Fruit fly (Drosophila melanogaster) whole organism, embryonic: Measurements from ENCODE around the gene Pcyt1.

Experiments
- Adf1 ChIP-seq: fragments of 200-800 bp; sonication (Bioruptor generic); IDR thresholded peaks from 2 replicates; pipeline ENCODE4 v1.3.6; 2022; ENCODE audit warnings: missing biosample characterization, missing genetic modification characterization
- Atf-2 ChIP-seq: fragments of 200-800 bp; sonication (Bioruptor generic); optimal IDR thresholded peaks from 2 replicates; lab custom pipeline; 2016; ENCODE audit warnings: missing biosample characterization, missing genetic modification characterization
- Bteb2 ChIP-seq: fragments of 200-800 bp; sonication (Bioruptor generic); optimal IDR thresholded peaks from 2 replicates; lab custom pipeline; 2016; ENCODE audit warnings: missing biosample characterization, missing genetic modification characterization
- CG10209 ChIP-seq: fragments of 200-800 bp; sonication (Bioruptor generic); optimal IDR thresholded peaks from 3 replicates; lab custom pipeline; 2017; ENCODE audit warnings: missing biosample characterization, mild to moderate bottlenecking, missing genetic modification characterization, missing genetic modification reagents
- CG10267 ChIP-seq: fragments of 200-800 bp; sonication (Bioruptor generic); optimal IDR thresholded peaks from 2 replicates; lab custom pipeline; 2018; ENCODE audit warnings: missing biosample characterization, mild to moderate bottlenecking, missing genetic modification characterization, moderate library complexity
- CG10543 ChIP-seq: fragments of 200-800 bp; sonication (Bioruptor generic); optimal IDR thresholded peaks from 3 replicates; lab custom pipeline; 2017; ENCODE audit warnings: missing biosample characterization, mild to moderate bottlenecking, missing genetic modification characterization, moderate library complexity
- CG12236 ChIP-seq: fragments of 200-800 bp; sonication (Bioruptor generic); optimal IDR thresholded peaks from 2 replicates; lab custom pipeline; 2016; ENCODE audit warnings: missing biosample characterization, missing genetic modification characterization
- CG1233 ChIP-seq: fragments of 200-800 bp; sonication (Bioruptor generic); optimal IDR thresholded peaks from 4 replicates; lab custom pipeline; 2018; ENCODE audit warnings: missing biosample characterization, mild to moderate bottlenecking, missing genetic modification characterization
- CG12942 ChIP-seq: fragments of 200-800 bp; sonication (Bioruptor generic); optimal IDR thresholded peaks from 3 replicates; lab custom pipeline; 2016; ENCODE audit warnings: missing biosample characterization, missing genetic modification characterization
- CG13287 ChIP-seq: fragments of 200-800 bp; sonication (Bioruptor generic); IDR thresholded peaks from 2 replicates; pipeline ENCODE4 v1.3.6; 2022; ENCODE audit warnings: missing biosample characterization, missing genetic modification characterization; ENCODE audit not compliant: partially characterized antibody
- CG13775 ChIP-seq: fragments of 200-800 bp; sonication (Bioruptor generic); optimal IDR thresholded peaks from 3 replicates; lab custom pipeline; 2017; ENCODE audit warnings: missing biosample characterization, mild to moderate bottlenecking, missing genetic modification characterization
- CG14965 ChIP-seq: fragments of 200-800 bp; sonication (Bioruptor generic); optimal IDR thresholded peaks from 2 replicates; lab custom pipeline; 2016; ENCODE audit warnings: missing biosample characterization, missing genetic modification characterization, borderline replicate concordance
- CG15269 ChIP-seq: fragments of 200-800 bp; sonication (Bioruptor generic); optimal IDR thresholded peaks from 2 replicates; lab custom pipeline; 2018; ENCODE audit warnings: missing biosample characterization, mild to moderate bottlenecking, missing genetic modification characterization, moderate library complexity
- CG15514 ChIP-seq: fragments of 200-800 bp; sonication (Bioruptor generic); optimal IDR thresholded peaks from 3 replicates; lab custom pipeline; 2017; ENCODE audit warnings: missing biosample characterization, missing genetic modification characterization, mild to moderate bottlenecking, moderate library complexity, missing genetic modification reagents
- CG17568 ChIP-seq: fragments of 200-800 bp; sonication (Bioruptor generic); optimal IDR thresholded peaks from 2 replicates; lab custom pipeline; 2018; ENCODE audit warnings: missing biosample characterization, mild to moderate bottlenecking, missing genetic modification characterization, moderate library complexity
- CG17802 ChIP-seq: fragments of 200-800 bp; sonication (Bioruptor generic); optimal IDR thresholded peaks from 2 replicates; lab custom pipeline; 2018; ENCODE audit warnings: missing biosample characterization, mild to moderate bottlenecking, missing genetic modification characterization, moderate library complexity
- CG17829 ChIP-seq: fragments of 200-800 bp; optimal IDR thresholded peaks from 2 replicates; lab custom pipeline; 2019; ENCODE audit warnings: missing biosample characterization, mild to moderate bottlenecking, missing genetic modification characterization, moderate library complexity
- CG30403 ChIP-seq: fragments of 200-800 bp; sonication (Bioruptor generic); optimal IDR thresholded peaks from 3 replicates; lab custom pipeline; 2016; ENCODE audit warnings: missing biosample characterization, missing genetic modification characterization
- CG3726 ChIP-seq: fragments of 200-800 bp; sonication (Bioruptor generic); IDR thresholded peaks from 3 replicates; pipeline ENCODE4, ENCODE4 v1.3.6; 2022; ENCODE audit warnings: missing biosample characterization, missing genetic modification characterization
- CG4404 ChIP-seq: fragments of 200-800 bp; sonication (Bioruptor generic); IDR thresholded peaks from 2 replicates; pipeline ENCODE4 v1.3.6; 2022; ENCODE audit warnings: missing biosample characterization, missing genetic modification characterization
- CG6175 ChIP-seq: fragments of 200-800 bp; sonication (Bioruptor generic); IDR thresholded peaks from 3 replicates; pipeline ENCODE4 v1.3.6; 2022; ENCODE audit warnings: missing biosample characterization, missing genetic modification characterization
- CG6254 ChIP-seq: fragments of 200-800 bp; sonication (Bioruptor generic); optimal IDR thresholded peaks from 3 replicates; lab custom pipeline; 2017; ENCODE audit warnings: mild to moderate bottlenecking, missing biosample characterization, missing genetic modification reagents, missing genetic modification characterization
- CG6791 ChIP-seq: fragments of 200-800 bp; sonication (Bioruptor generic); IDR thresholded peaks from 3 replicates; pipeline ENCODE4 v1.3.6; 2022; ENCODE audit warnings: missing biosample characterization, missing genetic modification characterization; ENCODE audit not compliant: partially characterized antibody
- CG8359 ChIP-seq: fragments of 200-800 bp; sonication (Bioruptor generic); optimal IDR thresholded peaks from 2 replicates; lab custom pipeline; 2017; ENCODE audit warnings: missing biosample characterization, mild to moderate bottlenecking, missing genetic modification characterization, borderline replicate concordance
- CG8765 ChIP-seq: fragments of 200-800 bp; sonication (Bioruptor generic); IDR thresholded peaks from 2 replicates; pipeline ENCODE4 v1.3.6; 2022; ENCODE audit warnings: missing biosample characterization, missing genetic modification characterization
- CG8924 ChIP-seq: fragments of 200-800 bp; optimal IDR thresholded peaks from 3 replicates; lab custom pipeline; 2019; ENCODE audit warnings: missing biosample characterization, mild to moderate bottlenecking, missing genetic modification characterization, moderate library complexity
- CG9876 ChIP-seq: fragments of 200-800 bp; sonication (Bioruptor generic); optimal IDR thresholded peaks from 2 replicates; lab custom pipeline; 2016; ENCODE audit warnings: missing biosample characterization, missing genetic modification characterization
- Dp ChIP-seq: fragments of 200-800 bp; sonication (Bioruptor generic); optimal IDR thresholded peaks from 2 replicates; lab custom pipeline; 2018; ENCODE audit warnings: missing biosample characterization, mild to moderate bottlenecking, missing genetic modification characterization, moderate library complexity
- Eip74EF ChIP-seq, 2 experiments: fragments of 200-800 bp in 1 of 2; fragments of >200 bp in 1 of 2; sonication (Bioruptor generic) in 1 of 2; optimal IDR thresholded peaks; 2 replicates each; lab custom pipeline; 2017 to 2019; ENCODE audit warnings: missing biosample characterization in 2 of 2, missing genetic modification characterization in 2 of 2, mild to moderate bottlenecking in 1 of 2, moderate library complexity in 1 of 2
- H2.0 ChIP-seq: fragments of 200-800 bp; sonication (Bioruptor generic); IDR thresholded peaks from 2 replicates; pipeline ENCODE4 v1.3.6; 2022; ENCODE audit warnings: missing biosample characterization, missing genetic modification characterization
- Hr51 ChIP-seq, 2 experiments: fragments of 200-800 bp; sonication (Bioruptor generic); optimal IDR thresholded peaks; 2 replicates in 1 of 2; 3 replicates in 1 of 2; lab custom pipeline; 2016 to 2018; ENCODE audit warnings: missing biosample characterization in 2 of 2, missing genetic modification characterization in 2 of 2, mild to moderate bottlenecking in 1 of 2, moderate library complexity in 1 of 2
- Med ChIP-seq: fragments of 200-800 bp; sonication (Bioruptor generic); peaks from one replicate; lab custom pipeline; 2016; ENCODE audit warnings: missing biosample characterization, missing genetic modification characterization, mild to moderate bottlenecking, inconsistent platforms, moderate library complexity
- Myb ChIP-seq: fragments of 200-800 bp; sonication (Bioruptor generic); optimal IDR thresholded peaks from 2 replicates; lab custom pipeline; 2016; ENCODE audit warnings: missing biosample characterization, missing genetic modification characterization
- Sin3A ChIP-seq: fragments of >200 bp; optimal IDR thresholded peaks from 2 replicates; lab custom pipeline; 2018
- Taf1 ChIP-seq: fragments of 200-800 bp; sonication (Bioruptor generic); IDR thresholded peaks from 2 replicates; pipeline ENCODE4 v1.3.6; 2022; ENCODE audit warnings: missing biosample characterization, missing genetic modification characterization
- abd-A ChIP-seq: fragments of 200-800 bp; sonication (Bioruptor generic); optimal IDR thresholded peaks from 3 replicates; lab custom pipeline; 2019; ENCODE audit warnings: missing biosample characterization, mild to moderate bottlenecking, missing genetic modification characterization, moderate library complexity
- amos ChIP-seq: fragments of 200-800 bp; sonication (Bioruptor generic); IDR thresholded peaks from 2 replicates; pipeline ENCODE4 v1.3.6; 2022; ENCODE audit warnings: missing biosample characterization, missing genetic modification characterization; ENCODE audit not compliant: partially characterized antibody
- ap ChIP-seq: fragments of 200-800 bp; sonication (Bioruptor generic); IDR thresholded peaks from 2 replicates; pipeline ENCODE4 v1.3.6; 2022; ENCODE audit warnings: missing biosample characterization, missing genetic modification characterization
- cg ChIP-seq: fragments of 200-800 bp; sonication (Bioruptor generic); optimal IDR thresholded peaks from 3 replicates; lab custom pipeline; 2019; ENCODE audit warnings: missing biosample characterization, mild to moderate bottlenecking, missing genetic modification characterization, moderate library complexity
- chn ChIP-seq: fragments of 200-800 bp; sonication (Bioruptor generic); optimal IDR thresholded peaks from 2 replicates; lab custom pipeline; 2016; ENCODE audit warnings: missing biosample characterization, missing genetic modification characterization
- fd96Cb ChIP-seq: fragments of 200-800 bp; sonication (Bioruptor generic); optimal IDR thresholded peaks from 2 replicates; lab custom pipeline; 2018; ENCODE audit warnings: missing biosample characterization, mild to moderate bottlenecking, missing genetic modification characterization, moderate library complexity
- gsb ChIP-seq: fragments of 200-800 bp; sonication (Bioruptor generic); IDR thresholded peaks from 2 replicates; pipeline ENCODE4 v1.3.6; 2022; ENCODE audit warnings: missing biosample characterization, missing genetic modification characterization
- oc ChIP-seq: fragments of 200-800 bp; sonication (Bioruptor generic); optimal IDR thresholded peaks from 2 replicates; lab custom pipeline; 2018; ENCODE audit warnings: missing biosample characterization, mild to moderate bottlenecking, missing genetic modification characterization, moderate library complexity
- pb ChIP-seq: fragments of 200-800 bp; sonication (Bioruptor generic); optimal IDR thresholded peaks from 3 replicates; lab custom pipeline; 2016; ENCODE audit warnings: missing biosample characterization, missing genetic modification characterization
- pita ChIP-seq: fragments of 200-800 bp; sonication (Bioruptor generic); optimal IDR thresholded peaks from 2 replicates; lab custom pipeline; 2017; ENCODE audit warnings: missing biosample characterization, mild to moderate bottlenecking, missing genetic modification characterization
- ranshi ChIP-seq: fragments of 200-800 bp; sonication (Bioruptor generic); IDR thresholded peaks from 2 replicates; pipeline ENCODE4 v1.3.6; 2022; ENCODE audit warnings: missing biosample characterization, missing genetic modification characterization
- tll ChIP-seq, 2 experiments: fragments of 200-800 bp in 1 of 2; fragments of >200 bp in 1 of 2; sonication (Bioruptor generic) in 1 of 2; optimal IDR thresholded peaks; 2 replicates each; lab custom pipeline; 2017 to 2019; ENCODE audit warnings: missing biosample characterization in 2 of 2, missing genetic modification characterization in 2 of 2, mild to moderate bottlenecking in 1 of 2, moderate library complexity in 1 of 2
- vvl ChIP-seq: fragments of 200-800 bp; sonication (Bioruptor generic); IDR thresholded peaks from 2 replicates; pipeline ENCODE4 v1.3.6; 2022; ENCODE audit warnings: missing biosample characterization, missing genetic modification characterization
- zen ChIP-seq: fragments of 200-800 bp; sonication (Bioruptor generic); optimal IDR thresholded peaks from 3 replicates; lab custom pipeline; 2018; ENCODE audit warnings: missing biosample characterization, mild to moderate bottlenecking, missing genetic modification characterization, moderate library complexity

Gene Pcyt1

DNA sequence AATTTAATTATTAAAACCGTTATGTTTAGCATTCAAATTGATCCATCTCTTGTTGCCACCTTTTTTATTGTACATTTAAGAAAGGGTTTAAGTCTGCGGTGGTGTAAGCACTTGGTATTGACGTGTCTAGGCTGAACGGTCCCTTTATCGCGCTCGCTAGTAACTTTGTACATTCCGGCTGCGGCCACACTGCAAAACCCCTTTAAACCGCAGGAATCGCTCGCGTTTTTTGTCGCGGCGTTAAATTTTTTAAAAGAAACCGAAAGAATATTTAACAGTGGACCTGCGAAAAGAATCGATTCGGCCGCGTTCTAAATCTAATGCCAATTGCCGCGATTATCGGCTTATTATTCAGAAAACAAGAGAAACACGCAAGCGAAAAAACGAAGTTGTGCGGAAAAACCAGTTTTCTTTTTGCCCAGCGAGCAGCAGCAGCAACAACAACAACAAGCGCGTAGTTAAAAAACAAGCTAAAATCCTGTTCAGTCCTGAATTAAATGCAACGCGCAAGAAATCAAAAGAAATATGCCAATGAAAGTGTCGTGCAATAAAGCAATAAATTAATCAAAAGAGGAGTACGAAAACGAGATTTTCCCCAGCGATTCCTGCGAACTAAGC, 30.7 kb downstream of the Pcyt1 start, which contains the start of gene CG13917 (continued):
- peak; percentile 87 for TF ChIP-seq Med (GFP tag; lab: Kevin White, UChicago)
- peak; percentile 18 for TF ChIP-seq Sin3A (lab: Kevin White, UChicago)
- TF ChIP-seq CG12942 (GFP tag; lab: Kevin White, UChicago): no peak
- no peak for TF ChIP-seq chn (GFP tag; lab: Kevin White, UChicago)
- no peak for TF ChIP-seq CG14965 (GFP tag; lab: Kevin White, UChicago)
- TF ChIP-seq CG8359 (GFP tag; lab: Kevin White, UChicago): peak; percentile 100
- TF ChIP-seq pb: no peak
- TF ChIP-seq CG12236 (GFP tag; lab: Kevin White, UChicago): no peak
- peak; percentile 65 for TF ChIP-seq pita
- TF ChIP-seq CG13287 (GFP tag; lab: Robert Waterston, UW): peak; percentile 55; the same call in 1 of the 2 replicates
- no peak for TF ChIP-seq CG13775
- no peak for TF ChIP-seq CG30403 (GFP tag; lab: Kevin White, UChicago)
- no peak for TF ChIP-seq CG10209 (GFP tag; lab: Kevin White, UChicago)
- TF ChIP-seq CG8924 (tag; lab: Kevin White, UChicago): no peak
- TF ChIP-seq tll (GFP tag; optimal IDR thresholded peaks at IDR 0.05; lab: Kevin White, UChicago): no peak
- no peak for TF ChIP-seq CG9876
- TF ChIP-seq Adf1 (GFP tag; lab: Robert Waterston, UW): no peak
- no peak for TF ChIP-seq CG10543 (GFP tag; lab: Kevin White, UChicago)
- no peak for TF ChIP-seq CG6175 (GFP tag; lab: Robert Waterston, UW)
- TF ChIP-seq CG15269 (tag; lab: Kevin White, UChicago): no peak
- no peak for TF ChIP-seq CG1233
- TF ChIP-seq H2.0 (GFP tag; lab: Robert Waterston, UW): no peak
- peak; percentile 25 for TF ChIP-seq CG17829 (tag; lab: Kevin White, UChicago)
- no peak for TF ChIP-seq CG6254 (GFP tag; lab: Kevin White, UChicago)
- peak; percentile 91 for TF ChIP-seq CG15514 (GFP tag; lab: Kevin White, UChicago)
- no peak for TF ChIP-seq ranshi
- TF ChIP-seq abd-A: peak; percentile 27
- peak; percentile 31 for TF ChIP-seq zen
- TF ChIP-seq CG8765 (GFP tag; lab: Robert Waterston, UW): no peak
- TF ChIP-seq CG4404 (GFP tag; lab: Robert Waterston, UW): no peak
- peak; percentile 76 for TF ChIP-seq vvl
- no peak for TF ChIP-seq CG17802 (tag; lab: Kevin White, UChicago)
- no peak for TF ChIP-seq ap (GFP tag; lab: Robert Waterston, UW)
- TF ChIP-seq Dp: peak; percentile 71
- TF ChIP-seq Taf1: no peak
- no peak for TF ChIP-seq Bteb2 (GFP tag; lab: Kevin White, UChicago)
- no peak for TF ChIP-seq Hr51 (GFP tag; optimal IDR thresholded peaks at IDR 0.05; lab: Kevin White, UChicago)
- TF ChIP-seq Eip74EF (GFP tag; optimal IDR thresholded peaks at IDR 0.05; lab: Kevin White, UChicago): no peak
- TF ChIP-seq amos: peak; percentile 46; the same call in 1 of the 2 replicates
- TF ChIP-seq Atf-2: no peak
- TF ChIP-seq CG3726: no peak
- no peak for TF ChIP-seq CG6791 (GFP tag; lab: Robert Waterston, UW)
- no peak for TF ChIP-seq oc (tag; lab: Kevin White, UChicago)
- TF ChIP-seq gsb (GFP tag; lab: Robert Waterston, UW): no peak
- TF ChIP-seq CG17568 (GFP tag; lab: Kevin White, UChicago): no peak
- TF ChIP-seq cg (GFP tag; lab: Kevin White, UChicago): no peak
- TF ChIP-seq CG10267 (tag; lab: Kevin White, UChicago): peak; percentile 77
- TF ChIP-seq Myb (GFP tag; lab: Kevin White, UChicago): peak; percentile 97
- TF ChIP-seq fd96Cb (tag; lab: Kevin White, UChicago): no peak
